Fruit fly (Drosophila melanogaster) whole organism, adult: Measurements from ENCODE around the gene CG8176.

Experiments
- CG11617 ChIP-seq: fragments of 200-800 bp; sonication (Bioruptor generic); optimal IDR thresholded peaks from 2 replicates; lab custom pipeline; 2017; ENCODE audit warnings: mild to moderate bottlenecking, missing biosample characterization, missing genetic modification reagents, missing genetic modification characterization
- CG12768 ChIP-seq: fragments of 200-800 bp; sonication (Bioruptor generic); optimal IDR thresholded peaks from 2 replicates; lab custom pipeline; 2017; ENCODE audit warnings: missing biosample characterization, missing genetic modification characterization, mild to moderate bottlenecking, moderate library complexity, missing genetic modification reagents
- CG14711 ChIP-seq: fragments of 200-800 bp; sonication (Bioruptor generic); optimal IDR thresholded peaks from 2 replicates; lab custom pipeline; 2018; ENCODE audit warnings: missing biosample characterization, mild to moderate bottlenecking, missing genetic modification characterization, moderate library complexity
- CG33017 ChIP-seq: fragments of 200-800 bp; sonication (Bioruptor generic); optimal IDR thresholded peaks from 2 replicates; lab custom pipeline; 2018; ENCODE audit warnings: missing biosample characterization, mild to moderate bottlenecking, missing genetic modification characterization, moderate library complexity
- CG5204 ChIP-seq: fragments of 200-800 bp; sonication (Bioruptor generic); optimal IDR thresholded peaks from 2 replicates; lab custom pipeline; 2016; ENCODE audit warnings: missing biosample characterization, missing genetic modification characterization
- CG7045 ChIP-seq: fragments of 200-800 bp; sonication (Bioruptor generic); optimal IDR thresholded peaks from 2 replicates; lab custom pipeline; 2017; ENCODE audit warnings: missing biosample characterization, mild to moderate bottlenecking, missing genetic modification characterization
- kay ChIP-seq: fragments of 200-800 bp; sonication (Bioruptor generic); peaks from one replicate; lab custom pipeline; 2016; ENCODE audit warnings: missing biosample characterization, missing genetic modification characterization, borderline replicate concordance
- ovo ChIP-seq: fragments of 200-800 bp; sonication (Bioruptor generic); optimal IDR thresholded peaks from 2 replicates; lab custom pipeline; 2016; ENCODE audit warnings: missing biosample characterization, missing genetic modification characterization
- tj ChIP-seq: fragments of 200-800 bp; sonication (Bioruptor generic); optimal IDR thresholded peaks from 3 replicates; lab custom pipeline; 2017; ENCODE audit warnings: missing biosample characterization, mild to moderate bottlenecking, missing genetic modification characterization, moderate library complexity

DNA sequence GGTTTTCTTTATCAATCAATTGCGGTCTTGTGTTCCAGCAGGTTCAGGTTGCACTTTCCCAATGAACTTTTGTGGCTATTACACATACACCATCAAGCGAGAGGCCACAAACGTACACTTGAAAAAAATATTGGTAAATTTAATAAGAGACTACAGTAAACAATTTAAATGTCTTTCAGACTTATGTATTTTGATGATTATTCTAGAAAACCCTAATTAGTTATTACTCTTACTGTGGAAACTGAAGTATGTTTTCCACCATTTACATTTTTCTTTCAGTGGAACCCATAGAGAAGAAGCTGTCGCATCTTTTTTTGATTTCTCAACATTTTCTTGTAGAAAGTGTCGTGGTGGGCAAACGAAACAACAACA lies 18.3 kb downstream of the CG8176 start:
- peak; percentile 46 for TF ChIP-seq CG33017 (tag; lab: Kevin White, UChicago)
- peak; percentile 68 for TF ChIP-seq CG14711 (tag; lab: Kevin White, UChicago)
- no peak for TF ChIP-seq tj (GFP tag; lab: Kevin White, UChicago)
- no peak for TF ChIP-seq CG5204
- no peak for TF ChIP-seq kay
- no peak for TF ChIP-seq CG12768 (GFP tag; lab: Kevin White, UChicago)
- TF ChIP-seq CG7045 (GFP tag; lab: Kevin White, UChicago), result peak; percentile 29
- peak; percentile 43 for TF ChIP-seq CG11617
- TF ChIP-seq ovo (GFP tag; lab: Kevin White, UChicago), result no peak
